Worm (Caenorhabditis elegans) whole organism, midembryonic: ENCODE data around the gene C10C6.3.

Experiments
- T22C8.4 ChIP-seq: fragments of 200-800 bp; sonication (Bioruptor generic); IDR thresholded peaks from 2 replicates; pipeline ENCODE4 v1.3.6; 2022; ENCODE audit warnings: missing genetic modification characterization, missing compliant biosample characterization
- cog-1 ChIP-seq: sonication (generic microtip); optimal IDR thresholded peaks from 2 replicates; lab custom pipeline; 2016; ENCODE audit warnings: missing genetic modification characterization, missing compliant biosample characterization
- flt-1 ChIP-seq: fragments of 200-800 bp; sonication (Bioruptor generic); IDR thresholded peaks from 2 replicates; pipeline ENCODE4 v1.3.6; 2022; ENCODE audit warnings: missing genetic modification characterization, missing compliant biosample characterization
- klf-2 ChIP-seq: fragments of 200-800 bp; sonication (Bioruptor generic); conservative IDR thresholded peaks from 2 replicates; pipeline ENCODE4 v1.3.6; 2022; ENCODE audit warnings: missing genetic modification reagents, missing genetic modification characterization, missing compliant biosample characterization
- med-1 ChIP-seq: sonication (generic microtip); optimal IDR thresholded peaks from 2 replicates; lab custom pipeline; 2017; ENCODE audit warnings: missing genetic modification characterization, mild to moderate bottlenecking, missing compliant biosample characterization, antibody characterized with exemption, missing genetic modification reagents; ENCODE audit not compliant: insufficient read depth
- ref-1 ChIP-seq: fragments of 200-800 bp; sonication (Bioruptor generic); conservative IDR thresholded peaks from 2 replicates; pipeline ENCODE4 v1.3.6; 2022; ENCODE audit warnings: missing genetic modification reagents, missing genetic modification characterization, missing compliant biosample characterization
- tab-1 ChIP-seq: fragments of 200-800 bp; sonication (Bioruptor generic); IDR thresholded peaks from 2 replicates; pipeline ENCODE4 v1.3.6; 2022; ENCODE audit warnings: missing genetic modification characterization, missing compliant biosample characterization
- ztf-23 ChIP-seq: fragments of 200-800 bp; sonication (Bioruptor generic); IDR thresholded peaks from 2 replicates; pipeline ENCODE4 v1.3.6; 2022; ENCODE audit warnings: missing genetic modification reagents, missing genetic modification characterization, missing compliant biosample characterization
- ztf-29 ChIP-seq: fragments of 200-800 bp; sonication (Bioruptor generic); IDR thresholded peaks from 2 replicates; pipeline ENCODE4 v1.3.6; 2022; ENCODE audit warnings: missing genetic modification reagents, missing genetic modification characterization, missing compliant biosample characterization

Gene C10C6.3

ce11 chrIV:11491422-11491821 is 26.4 kb upstream of the C10C6.3 start:
- no peak for TF ChIP-seq ztf-29
- TF ChIP-seq flt-1 (GFP tag; lab: Robert Waterston, UW), result no peak
- TF ChIP-seq tab-1, result no peak
- TF ChIP-seq cog-1 (tag; lab: Kevin White, UChicago), result no peak
- TF ChIP-seq T22C8.4 (GFP tag; lab: Robert Waterston, UW), result no peak
- TF ChIP-seq ztf-23 (GFP tag; lab: Robert Waterston, UW), result no peak
- no peak for TF ChIP-seq klf-2 (GFP tag; lab: Robert Waterston, UW)
- TF ChIP-seq ref-1 (GFP tag; lab: Robert Waterston, UW), result no peak
- TF ChIP-seq med-1 (GFP tag; lab: Kevin White, UChicago), result no peak

DNA sequence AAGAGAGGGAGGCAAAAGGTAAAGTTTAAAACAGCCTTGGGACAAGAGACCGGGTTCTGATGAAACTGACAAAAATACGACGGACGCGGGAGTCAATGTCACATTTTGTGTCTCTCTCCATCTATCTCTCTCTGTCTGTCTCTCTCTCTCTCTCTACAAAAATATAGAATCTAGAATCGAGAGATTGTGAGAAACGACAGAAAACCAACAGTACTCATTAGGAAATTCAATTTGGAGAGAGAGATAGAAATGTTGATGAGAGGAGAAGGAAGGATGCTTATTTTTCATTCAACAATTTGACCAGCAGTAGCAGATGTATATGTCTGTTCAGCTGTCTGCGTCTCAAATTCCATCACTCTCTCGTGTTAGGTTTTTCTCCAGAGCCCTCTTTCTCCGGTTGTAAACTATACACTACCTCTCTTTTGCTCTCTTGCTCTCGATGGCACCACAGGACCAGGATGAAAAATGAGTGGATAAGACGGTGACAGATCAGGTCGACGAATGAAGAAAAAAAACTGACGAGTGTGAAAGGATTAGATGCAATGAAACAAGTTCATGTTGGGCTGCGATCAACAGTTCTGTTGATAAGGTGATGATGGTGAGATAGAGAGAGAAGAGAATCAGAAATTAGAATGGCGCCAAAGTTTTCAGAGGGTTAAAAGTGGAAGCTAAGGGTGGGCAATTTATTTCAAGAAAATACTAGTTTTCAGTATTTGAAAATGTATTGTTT is 24.8 kb upstream of the C10C6.3 start:
- TF ChIP-seq cog-1 (tag; lab: Kevin White, UChicago), result no peak
- TF ChIP-seq tab-1, result no peak
- no peak for TF ChIP-seq flt-1 (GFP tag; lab: Robert Waterston, UW)
- TF ChIP-seq ztf-29, result no peak
- no peak for TF ChIP-seq klf-2 (GFP tag; lab: Robert Waterston, UW)
- no peak for TF ChIP-seq T22C8.4 (GFP tag; lab: Robert Waterston, UW)
- no peak for TF ChIP-seq ztf-23 (GFP tag; lab: Robert Waterston, UW)
- no peak for TF ChIP-seq med-1 (GFP tag; lab: Kevin White, UChicago)
- TF ChIP-seq ref-1 (GFP tag; lab: Robert Waterston, UW), result no peak

DNA sequence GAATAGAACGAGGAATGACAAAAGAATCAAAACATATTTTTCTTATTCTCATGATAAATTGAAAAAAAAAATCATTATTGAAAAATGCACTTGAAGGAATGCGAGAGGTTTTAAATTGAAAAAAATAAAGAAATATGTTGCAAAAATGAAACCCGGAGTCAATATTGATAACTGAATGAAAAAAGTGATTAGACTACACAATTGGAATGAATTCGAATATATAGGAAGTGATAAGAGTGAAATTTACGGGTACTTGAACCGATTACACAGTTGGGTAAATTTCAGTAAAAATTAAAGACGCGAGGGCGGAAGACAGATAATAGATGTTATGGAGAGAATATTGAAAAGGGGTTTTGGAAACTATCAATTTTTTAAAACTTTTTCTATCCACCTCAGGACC is 24.1 kb upstream of the C10C6.3 start:
- TF ChIP-seq med-1 (GFP tag; lab: Kevin White, UChicago), result no peak
- no peak for TF ChIP-seq T22C8.4 (GFP tag; lab: Robert Waterston, UW)
- TF ChIP-seq flt-1 (GFP tag; lab: Robert Waterston, UW), result no peak
- no peak for TF ChIP-seq ztf-23 (GFP tag; lab: Robert Waterston, UW)
- TF ChIP-seq ref-1 (GFP tag; lab: Robert Waterston, UW), result no peak
- TF ChIP-seq tab-1, result no peak
- no peak for TF ChIP-seq ztf-29
- TF ChIP-seq klf-2 (GFP tag; lab: Robert Waterston, UW), result no peak
- no peak for TF ChIP-seq cog-1 (tag; lab: Kevin White, UChicago)

- TF ChIP-seq tab-1, result no peak
- no peak for TF ChIP-seq ztf-23 (GFP tag; lab: Robert Waterston, UW)
- no peak for TF ChIP-seq flt-1 (GFP tag; lab: Robert Waterston, UW)
- no peak for TF ChIP-seq ref-1 (GFP tag; lab: Robert Waterston, UW)
Observed at ce11 chrIV:11487889-11488556, 23.0 kb upstream of the C10C6.3 start.

DNA sequence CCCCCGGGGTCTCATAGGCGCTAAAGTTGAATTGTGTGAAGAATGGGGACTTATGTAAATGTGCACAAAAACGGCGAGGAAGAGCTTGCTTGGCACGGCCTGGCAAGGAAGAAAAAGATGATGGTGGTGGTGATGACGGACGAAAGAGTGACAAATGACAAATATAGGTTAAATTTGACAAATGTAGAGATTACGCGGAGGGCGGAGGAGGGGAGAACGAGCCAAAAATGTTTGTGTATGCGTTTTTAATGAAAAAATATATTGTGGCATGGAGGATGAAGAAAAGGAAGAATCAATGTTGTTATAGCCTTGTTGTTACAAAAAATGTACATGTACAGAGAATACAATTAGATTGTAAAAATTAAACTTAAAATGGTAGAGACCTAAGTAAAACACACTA is 21.8 kb upstream of the C10C6.3 start:
- TF ChIP-seq flt-1 (GFP tag; lab: Robert Waterston, UW), result no peak
- no peak for TF ChIP-seq klf-2 (GFP tag; lab: Robert Waterston, UW)
- no peak for TF ChIP-seq ref-1 (GFP tag; lab: Robert Waterston, UW)
- TF ChIP-seq med-1 (GFP tag; lab: Kevin White, UChicago), result no peak
- TF ChIP-seq cog-1 (tag; lab: Kevin White, UChicago), result no peak
- TF ChIP-seq tab-1, result no peak
- TF ChIP-seq ztf-29, result no peak
- TF ChIP-seq ztf-23 (GFP tag; lab: Robert Waterston, UW), result no peak
- no peak for TF ChIP-seq T22C8.4 (GFP tag; lab: Robert Waterston, UW)

- TF ChIP-seq cog-1 (tag; lab: Kevin White, UChicago) (peak; percentile 16), flt-1 (GFP tag; lab: Robert Waterston, UW) (no peak)
Observed at ce11 chrIV:11480027-11480896, 15.2 kb upstream of the C10C6.3 start, which contains the start of the genes mbf-1 and nse-4. Gene mbf-1 (minus strand): TSS chrIV:11480369. Gene nse-4 (plus strand): TSS chrIV:11480846.

- no peak for TF ChIP-seq tab-1
- no peak for TF ChIP-seq ztf-23 (GFP tag; lab: Robert Waterston, UW)
- TF ChIP-seq cog-1 (tag; lab: Kevin White, UChicago), result no peak
- no peak for TF ChIP-seq flt-1 (GFP tag; lab: Robert Waterston, UW)
Observed at ce11 chrIV:11479095-11479494, 14.1 kb upstream of the C10C6.3 start, which contains the start of gene catp-8. Gene catp-8 (minus strand): TSS chrIV:11479251.

ce11 chrIV:11475080-11475479 is 10.1 kb upstream of the C10C6.3 start:
- no peak for TF ChIP-seq med-1 (GFP tag; lab: Kevin White, UChicago)

- TF ChIP-seq T22C8.4 (GFP tag; lab: Robert Waterston, UW), result peak; percentile 86
- TF ChIP-seq klf-2 (GFP tag; lab: Robert Waterston, UW), result peak; percentile 96
- peak; percentile 94 for TF ChIP-seq ztf-29
- peak; percentile 91 for TF ChIP-seq ref-1 (GFP tag; lab: Robert Waterston, UW)
- TF ChIP-seq med-1 (GFP tag; lab: Kevin White, UChicago), result peak; percentile 78
- peak; percentile 95 for TF ChIP-seq ztf-23 (GFP tag; lab: Robert Waterston, UW)
- peak; percentile 96 for TF ChIP-seq tab-1
- TF ChIP-seq flt-1 (GFP tag; lab: Robert Waterston, UW), result peak; percentile 96
- TF ChIP-seq cog-1 (tag; lab: Kevin White, UChicago), result peak; percentile 90
Observed at ce11 chrIV:11474067-11474466, 9.0 kb upstream of the C10C6.3 start.
